Worm (Caenorhabditis elegans) whole organism, late embryonic: ENCODE data around the gene nhr-221.

Experiments used
- C08G9.2 ChIP-seq: sonication (generic microtip); optimal IDR thresholded peaks from 2 replicates; lab custom pipeline; 2016; ENCODE audit warnings: mild to moderate bottlenecking, missing genetic modification characterization, moderate library complexity, missing compliant biosample characterization
- C38D4.7 ChIP-seq: fragments of 200-800 bp; sonication (Bioruptor generic); optimal IDR thresholded peaks from 2 replicates; lab custom pipeline; 2018; ENCODE audit warnings: mild to moderate bottlenecking, missing genetic modification characterization, moderate library complexity, missing compliant biosample characterization
- K02D7.2 ChIP-seq: sonication (generic microtip); optimal IDR thresholded peaks from 2 replicates; lab custom pipeline; 2017; ENCODE audit warnings: mild to moderate bottlenecking, missing genetic modification characterization, missing compliant biosample characterization
- T23F11.4 ChIP-seq: fragments of 200-800 bp; sonication (Bioruptor generic); optimal IDR thresholded peaks from 2 replicates; lab custom pipeline; 2018; ENCODE audit warnings: mild to moderate bottlenecking, missing genetic modification characterization, missing compliant biosample characterization
- ceh-24 ChIP-seq: sonication (generic microtip); optimal IDR thresholded peaks from 2 replicates; lab custom pipeline; 2016; ENCODE audit warnings: mild to moderate bottlenecking, missing genetic modification characterization, missing compliant biosample characterization
- ceh-31 ChIP-seq: sonication (generic microtip); optimal IDR thresholded peaks from 2 replicates; lab custom pipeline; 2016; ENCODE audit warnings: missing genetic modification characterization, missing compliant biosample characterization
- ceh-34 ChIP-seq: sonication (generic microtip); optimal IDR thresholded peaks from 2 replicates; lab custom pipeline; 2016; ENCODE audit warnings: mild to moderate bottlenecking, missing genetic modification characterization, missing compliant biosample characterization
- ceh-45 ChIP-seq: fragments of 200-800 bp; sonication (Bioruptor generic); IDR thresholded peaks from 2 replicates; pipeline ENCODE4 v1.3.6; 2022; ENCODE audit warnings: missing genetic modification reagents, missing genetic modification characterization, missing compliant biosample characterization
- ceh-48 ChIP-seq: sonication (generic microtip); optimal IDR thresholded peaks from 2 replicates; lab custom pipeline; 2016; ENCODE audit warnings: missing genetic modification characterization, inconsistent platforms, missing compliant biosample characterization
- ceh-6 ChIP-seq: fragments of 200-800 bp; sonication (Bioruptor generic); optimal IDR thresholded peaks from 2 replicates; lab custom pipeline; 2018; ENCODE audit warnings: mild to moderate bottlenecking, missing genetic modification characterization, missing compliant biosample characterization
- che-1 ChIP-seq: sonication (generic microtip); optimal IDR thresholded peaks from 2 replicates; lab custom pipeline; 2016; ENCODE audit warnings: mild to moderate bottlenecking, missing genetic modification characterization, missing compliant biosample characterization
- dmd-4 ChIP-seq: sonication (generic microtip); optimal IDR thresholded peaks from 2 replicates; lab custom pipeline; 2016; ENCODE audit warnings: borderline replicate concordance, missing genetic modification characterization, missing compliant biosample characterization
- dve-1 ChIP-seq: sonication (generic microtip); optimal IDR thresholded peaks from 2 replicates; lab custom pipeline; 2017; ENCODE audit warnings: antibody characterized with exemption, mild to moderate bottlenecking, missing genetic modification characterization, missing compliant biosample characterization
- elt-4 ChIP-seq: sonication (generic microtip); optimal IDR thresholded peaks from 2 replicates; lab custom pipeline; 2016; ENCODE audit warnings: missing genetic modification characterization, missing compliant biosample characterization
- ets-4 ChIP-seq: sonication (generic microtip); optimal IDR thresholded peaks from 2 replicates; lab custom pipeline; 2016; ENCODE audit warnings: missing genetic modification characterization, missing compliant biosample characterization
- eyg-1 ChIP-seq: sonication (generic microtip); optimal IDR thresholded peaks from 2 replicates; lab custom pipeline; 2016; ENCODE audit warnings: missing genotype, missing genetic modification characterization, missing compliant biosample characterization
- fkh-6 ChIP-seq: sonication (generic microtip); optimal IDR thresholded peaks from 2 replicates; lab custom pipeline; 2016; ENCODE audit warnings: missing genetic modification characterization, missing compliant biosample characterization
- gmeb-2 ChIP-seq: sonication (generic microtip); optimal IDR thresholded peaks from 2 replicates; lab custom pipeline; 2016; ENCODE audit warnings: missing genetic modification characterization, inconsistent platforms, missing compliant biosample characterization
- hlh-13 ChIP-seq: fragments of 200-800 bp; sonication (Bioruptor generic); optimal IDR thresholded peaks from 2 replicates; lab custom pipeline; 2018; ENCODE audit warnings: mild to moderate bottlenecking, missing genetic modification characterization, missing compliant biosample characterization
- hlh-15 ChIP-seq: sonication (generic microtip); optimal IDR thresholded peaks from 2 replicates; lab custom pipeline; 2016; ENCODE audit warnings: missing genetic modification characterization, missing compliant biosample characterization
- hlh-6 ChIP-seq: sonication (generic microtip); optimal IDR thresholded peaks from 2 replicates; lab custom pipeline; 2016; ENCODE audit warnings: missing genotype, missing genetic modification characterization, missing compliant biosample characterization
- hlh-8 ChIP-seq: sonication (generic microtip); optimal IDR thresholded peaks from 2 replicates; lab custom pipeline; 2016; ENCODE audit warnings: missing genotype, missing genetic modification characterization, missing compliant biosample characterization
- lim-6 ChIP-seq: sonication (generic microtip); optimal IDR thresholded peaks from 2 replicates; lab custom pipeline; 2016; ENCODE audit warnings: missing genetic modification characterization, missing compliant biosample characterization
- lin-11 ChIP-seq: fragments of 200-800 bp; sonication (Bioruptor generic); optimal IDR thresholded peaks from 2 replicates; lab custom pipeline; 2018; ENCODE audit warnings: mild to moderate bottlenecking, missing genetic modification characterization, missing compliant biosample characterization
- madf-2 ChIP-seq: sonication (generic microtip); optimal IDR thresholded peaks from 2 replicates; lab custom pipeline; 2017; ENCODE audit warnings: missing genetic modification characterization, missing compliant biosample characterization
- mec-3 ChIP-seq: sonication (generic microtip); optimal IDR thresholded peaks from 2 replicates; lab custom pipeline; 2016; ENCODE audit warnings: borderline replicate concordance, missing genetic modification characterization, missing compliant biosample characterization
- nfya-1 ChIP-seq: sonication (generic microtip); optimal IDR thresholded peaks from 2 replicates; lab custom pipeline; 2017; ENCODE audit warnings: missing genetic modification characterization, mild to moderate bottlenecking, missing compliant biosample characterization, antibody characterized with exemption, moderate library complexity
- npax-4 ChIP-seq: sonication (generic microtip); optimal IDR thresholded peaks from 2 replicates; lab custom pipeline; 2016; ENCODE audit warnings: missing genetic modification characterization, missing compliant biosample characterization
- pag-3 ChIP-seq: sonication (generic microtip); optimal IDR thresholded peaks from 2 replicates; lab custom pipeline; 2016; ENCODE audit warnings: missing compliant biosample characterization, missing genetic modification characterization, borderline replicate concordance
- pat-9 ChIP-seq: fragments of 200-800 bp; sonication (Bioruptor generic); optimal IDR thresholded peaks from 2 replicates; lab custom pipeline; 2018; ENCODE audit warnings: mild to moderate bottlenecking, missing genetic modification characterization, moderate library complexity, missing compliant biosample characterization
- pax-1 ChIP-seq: fragments of 150-350 bp; optimal IDR thresholded peaks from 2 replicates; lab custom pipeline; 2014; ENCODE audit warnings: missing biosample characterization, missing genetic modification characterization
- pha-4 ChIP-seq: fragments of 150-350 bp; optimal IDR thresholded peaks from 2 replicates; lab custom pipeline; 2018; ENCODE audit warnings: missing biosample characterization, missing genetic modification reagents, missing genetic modification characterization
- pros-1 ChIP-seq: fragments of 150-350 bp; optimal IDR thresholded peaks from 2 replicates; lab custom pipeline; 2014; ENCODE audit warnings: missing biosample characterization, missing genetic modification reagents, missing genetic modification characterization
- ref-2 ChIP-seq: sonication (generic microtip); optimal IDR thresholded peaks from 2 replicates; lab custom pipeline; 2016; ENCODE audit warnings: missing genetic modification characterization, missing compliant biosample characterization
- sox-4 ChIP-seq: sonication (generic microtip); optimal IDR thresholded peaks from 2 replicates; lab custom pipeline; 2017; ENCODE audit warnings: mild to moderate bottlenecking, missing genetic modification characterization, inconsistent platforms, missing compliant biosample characterization
- syd-9 ChIP-seq: sonication (generic microtip); optimal IDR thresholded peaks from 2 replicates; lab custom pipeline; 2016; ENCODE audit warnings: mild to moderate bottlenecking, missing genetic modification characterization, moderate library complexity, missing compliant biosample characterization
- tbx-2 ChIP-seq: sonication (generic microtip); optimal IDR thresholded peaks from 2 replicates; lab custom pipeline; 2016; ENCODE audit warnings: missing genetic modification characterization, missing compliant biosample characterization
- tbx-7 ChIP-seq: sonication (generic microtip); optimal IDR thresholded peaks from 2 replicates; lab custom pipeline; 2016; ENCODE audit warnings: missing genotype, missing genetic modification characterization, missing compliant biosample characterization
- zip-5 ChIP-seq: sonication (generic microtip); optimal IDR thresholded peaks from 2 replicates; lab custom pipeline; 2016; ENCODE audit warnings: missing genetic modification characterization, missing compliant biosample characterization

nhr-221 gene

ce11 chrV:3535260-3535659, at the start of gene nhr-221:
nhr-221 (minus strand) TSS chrV:3535360.
- TF ChIP-seq hlh-15 (tag; lab: Kevin White, UChicago): no peak
- TF ChIP-seq ceh-6 (GFP tag; lab: Kevin White, UChicago): no peak
- no peak for TF ChIP-seq dve-1 (tag; lab: Kevin White, UChicago)
- no peak for TF ChIP-seq lin-11
- TF ChIP-seq syd-9: no peak
- no peak for TF ChIP-seq K02D7.2 (tag; lab: Kevin White, UChicago)
- TF ChIP-seq pax-1 (tag; lab: Kevin White, UChicago): no peak

DNA sequence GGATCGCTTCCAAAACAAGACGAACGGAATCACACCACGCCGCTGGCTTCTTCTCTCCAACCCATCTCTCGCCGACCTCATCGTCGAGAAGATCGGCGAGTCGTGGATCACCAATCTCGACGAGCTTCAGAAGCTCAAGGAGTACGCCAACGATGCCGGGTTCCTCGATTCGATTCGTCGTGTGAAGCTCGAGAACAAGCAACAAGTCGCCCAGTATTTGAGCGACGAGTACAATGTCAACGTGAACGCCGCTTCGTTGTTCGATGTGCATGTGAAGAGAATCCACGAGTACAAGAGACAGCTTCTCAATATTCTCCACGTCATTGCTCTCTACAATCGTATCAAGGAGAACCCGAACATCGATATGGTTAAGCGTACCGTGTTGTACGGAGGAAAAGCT, 48.5 kb upstream of the nhr-221 start:
- no peak for TF ChIP-seq nfya-1
- TF ChIP-seq elt-4 (tag; lab: Kevin White, UChicago): no peak
- no peak for TF ChIP-seq npax-4 (tag; lab: Kevin White, UChicago)
- TF ChIP-seq T23F11.4: no peak

- TF ChIP-seq ref-2 (tag; lab: Kevin White, UChicago) (no peak), madf-2 (no peak), lim-6 (tag; lab: Kevin White, UChicago) (no peak), hlh-6 (tag; lab: Kevin White, UChicago) (no peak), T23F11.4 (no peak), C08G9.2 (tag; lab: Kevin White, UChicago) (no peak), pat-9 (no peak), gmeb-2 (tag; lab: Kevin White, UChicago) (no peak), ceh-31 (tag; lab: Kevin White, UChicago) (no peak), ceh-45 (GFP tag; lab: Robert Waterston, UW) (no peak), hlh-13 (no peak), mec-3 (tag; lab: Kevin White, UChicago) (no peak), pros-1 (no peak), elt-4 (tag; lab: Kevin White, UChicago) (no peak), zip-5 (tag; lab: Kevin White, UChicago) (no peak), che-1 (tag; lab: Kevin White, UChicago) (no peak), eyg-1 (tag; lab: Kevin White, UChicago) (no peak)
Measured at ce11 chrV:3582671-3583070, 47.5 kb upstream of the nhr-221 start.

DNA sequence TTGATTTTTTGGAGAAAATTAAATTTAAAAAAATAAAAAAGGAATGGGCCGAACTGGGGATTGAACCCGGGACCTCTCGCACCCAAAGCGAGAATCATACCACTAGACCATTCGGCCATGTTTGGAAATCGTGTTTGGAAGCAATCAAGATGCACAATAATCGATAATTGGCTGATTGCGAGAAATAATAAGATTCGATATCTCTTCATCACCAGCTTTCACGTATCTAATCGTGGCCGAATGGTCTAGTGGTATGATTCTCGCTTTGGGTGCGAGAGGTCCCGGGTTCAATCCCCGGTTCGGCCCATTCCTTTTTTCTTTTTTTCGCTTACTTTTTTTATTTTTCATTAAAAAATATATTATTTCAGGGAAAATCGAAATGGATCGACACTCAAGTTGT, 46.9 kb upstream of the nhr-221 start:
- TF ChIP-seq ref-2 (tag; lab: Kevin White, UChicago) (no peak), ceh-24 (tag; lab: Kevin White, UChicago) (no peak), mec-3 (tag; lab: Kevin White, UChicago) (no peak), pag-3 (tag; lab: Kevin White, UChicago) (no peak), sox-4 (tag; lab: Kevin White, UChicago) (no peak), dmd-4 (tag; lab: Kevin White, UChicago) (no peak), C38D4.7 (no peak), lin-11 (no peak), hlh-13 (no peak), nfya-1 (no peak), pha-4 (tag; lab: Kevin White, UChicago) (no peak), fkh-6 (tag; lab: Kevin White, UChicago) (no peak), ets-4 (no peak), ceh-34 (tag; lab: Kevin White, UChicago) (no peak), tbx-2 (tag; lab: Kevin White, UChicago) (no peak), ceh-48 (no peak), tbx-7 (tag; lab: Kevin White, UChicago) (no peak), madf-2 (no peak), hlh-8 (tag; lab: Kevin White, UChicago) (no peak)
